Worm (Caenorhabditis elegans): Measurements from ENCODE around the gene F13H8.1.

Gene F13H8.1

DNA sequence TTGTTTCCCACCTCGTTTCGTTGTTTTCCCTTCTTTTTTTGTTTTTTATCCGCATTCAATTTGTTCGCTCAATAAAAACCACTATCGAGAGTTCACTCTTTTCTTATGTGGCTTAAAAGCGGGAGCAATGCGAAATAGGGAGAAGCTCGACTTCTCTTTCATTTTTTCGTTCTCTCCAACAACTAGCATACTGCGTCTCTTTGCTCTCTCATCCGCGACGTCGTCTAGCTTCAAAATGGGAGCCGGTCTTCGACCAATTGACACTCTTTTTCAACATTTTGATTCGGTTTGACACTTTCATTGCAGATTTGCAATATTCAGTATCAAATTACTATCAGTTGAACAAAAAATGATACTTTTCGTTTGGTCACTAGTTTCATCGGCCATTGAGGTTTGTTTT lies 9.3 kb upstream of the F13H8.1 start, which contains the start of gene bpl-1:
TSS of gene bpl-1 (plus strand) at position 301 of the 400 bp plus-strand sequence.
- TF ChIP-seq ceh-36 (tag; optimal IDR thresholded peaks at IDR 0.05) (no peak), ama-1 (optimal IDR thresholded peaks at IDR 0.05) (no peak)

DNA sequence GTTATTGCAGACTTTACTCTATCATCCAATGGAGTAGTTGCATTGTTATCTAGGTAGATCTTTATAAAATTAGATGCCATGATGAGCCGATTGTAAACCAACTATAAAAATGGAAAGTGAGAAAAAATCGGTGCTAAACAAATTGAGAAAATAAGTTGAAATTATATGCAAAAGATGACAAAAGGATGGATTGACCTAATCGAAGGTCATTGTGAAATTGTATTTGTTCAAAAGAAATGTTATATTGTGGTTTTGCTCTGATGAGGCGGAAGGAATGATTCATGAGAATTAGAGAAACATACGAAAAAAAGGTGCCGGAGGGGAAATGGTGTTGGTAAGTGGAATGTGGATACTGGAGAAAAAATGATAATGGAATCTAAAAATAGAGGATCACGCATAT lies 2.2 kb upstream of the F13H8.1 start, which contains the start of gene scly-1:
TSS of gene scly-1 (minus strand) at position 101 of the 400 bp plus-strand sequence.
- TF ChIP-seq F13C5.2 (tag; optimal IDR thresholded peaks at IDR 0.05) (no peak), hnd-1 (tag; optimal IDR thresholded peaks at IDR 0.05) (no peak), ceh-36 (tag; optimal IDR thresholded peaks at IDR 0.05) (no peak), aly-1 (tag; optimal IDR thresholded peaks at IDR 0.05) (no peak), sea-1 (GFP tag; conservative IDR thresholded peaks at IDR 0.05) (no peak), ets-7 (tag; optimal IDR thresholded peaks at IDR 0.05) (no peak), pes-1 (GFP tag; IDR thresholded peaks at IDR 0.05) (no peak), tra-4 (tag; optimal IDR thresholded peaks at IDR 0.05) (no peak), hmg-4 (GFP tag; optimal IDR thresholded peaks at IDR 0.05) (no peak), tbx-11 (GFP tag; IDR thresholded peaks at IDR 0.05) (no peak), hmbx-1 (tag; optimal IDR thresholded peaks at IDR 0.05) (no peak), B0310.2 (tag; optimal IDR thresholded peaks at IDR 0.05) (no peak)

DNA sequence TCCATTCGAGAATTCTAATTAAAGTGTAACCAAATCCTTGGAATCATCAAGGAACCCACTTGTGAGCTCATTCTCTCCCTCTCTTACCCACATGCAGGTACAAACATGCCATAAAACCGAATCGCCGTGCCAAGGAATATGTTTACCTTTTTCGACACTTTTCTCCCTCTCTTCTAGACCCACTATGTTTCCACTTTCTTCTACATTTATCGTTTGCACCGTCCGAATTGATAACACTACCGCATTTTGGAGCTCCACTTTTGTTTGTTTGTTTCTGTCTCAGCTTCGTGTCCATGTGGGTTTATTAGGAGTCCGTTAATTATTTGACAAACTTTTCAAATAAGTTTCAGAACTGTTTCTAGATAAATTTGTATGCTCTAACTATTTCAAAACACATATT lies 1.3 kb upstream of the F13H8.1 start:
- TF ChIP-seq pes-1 (GFP tag; IDR thresholded peaks at IDR 0.05) (no peak), B0310.2 (tag; optimal IDR thresholded peaks at IDR 0.05) (no peak), tbx-37 (GFP tag; conservative IDR thresholded peaks at IDR 0.05) (no peak), flt-1 (GFP tag; IDR thresholded peaks at IDR 0.05) (no peak), hnd-1 (tag; optimal IDR thresholded peaks at IDR 0.05) (no peak), tra-4 (tag; optimal IDR thresholded peaks at IDR 0.05) (no peak), tbx-11 (GFP tag; IDR thresholded peaks at IDR 0.05) (no peak), F13C5.2 (tag; optimal IDR thresholded peaks at IDR 0.05) (no peak), hmg-4 (GFP tag; optimal IDR thresholded peaks at IDR 0.05) (no peak), sea-1 (GFP tag; conservative IDR thresholded peaks at IDR 0.05) (no peak), aly-1 (tag; optimal IDR thresholded peaks at IDR 0.05) (no peak), ama-1 (optimal IDR thresholded peaks at IDR 0.05) (no peak), ets-7 (tag; optimal IDR thresholded peaks at IDR 0.05) (no peak), ceh-13 (GFP tag; optimal IDR thresholded peaks at IDR 0.05) (no peak), hmbx-1 (tag; optimal IDR thresholded peaks at IDR 0.05) (no peak), ceh-36 (tag; optimal IDR thresholded peaks at IDR 0.05) (no peak), scrt-1 (GFP tag; IDR thresholded peaks at IDR 0.05) (no peak)

DNA sequence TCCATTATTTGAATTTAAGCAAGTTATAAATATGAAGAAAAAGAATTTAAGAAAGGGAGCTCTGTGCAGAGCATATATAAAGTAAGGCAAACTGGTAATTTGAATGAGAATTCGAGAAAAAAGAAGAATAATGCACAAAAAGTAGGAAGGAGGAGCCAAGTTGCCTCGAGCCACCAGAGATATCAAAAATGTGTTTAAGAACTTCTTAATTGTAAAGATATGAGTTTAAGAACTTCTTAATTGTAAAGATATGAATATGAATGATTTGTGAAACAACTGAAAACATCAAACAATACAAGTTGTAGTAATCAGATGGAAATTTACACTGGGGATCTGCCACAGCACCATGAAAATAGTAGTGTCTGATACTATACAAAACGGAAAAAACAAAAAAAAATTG lies 3.7 kb downstream of the F13H8.1 start, which contains the start of gene F13H8.6:
TSS of gene F13H8.6 (minus strand) at position 101 of the 400 bp plus-strand sequence.
- no peak for TF ChIP-seq ets-7 (tag; optimal IDR thresholded peaks at IDR 0.05)
- TF ChIP-seq ceh-13 (GFP tag; optimal IDR thresholded peaks at IDR 0.05), result no peak
- TF ChIP-seq hnd-1 (tag; optimal IDR thresholded peaks at IDR 0.05), result no peak

DNA sequence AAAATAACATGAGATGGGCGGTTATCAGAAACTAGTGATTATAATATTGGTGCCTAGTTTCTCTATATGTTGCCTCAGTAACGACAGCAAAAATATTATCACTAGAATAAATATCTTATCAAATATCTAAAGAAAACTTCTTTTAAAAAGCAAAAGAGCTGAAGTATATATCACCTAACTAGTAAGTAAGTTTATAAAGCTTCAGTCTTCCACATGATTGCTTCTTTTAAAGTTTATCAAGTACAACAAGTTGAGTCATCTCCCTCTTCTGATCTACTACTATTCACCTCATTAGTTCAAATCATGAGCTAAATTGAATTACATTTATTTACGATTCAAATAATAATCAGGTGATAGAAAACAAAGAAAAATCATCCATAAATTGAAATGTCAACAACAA lies 4.9 kb downstream of the F13H8.1 start:
- TF ChIP-seq hmg-4 (GFP tag; optimal IDR thresholded peaks at IDR 0.05), result no peak
- TF ChIP-seq F13C5.2 (tag; optimal IDR thresholded peaks at IDR 0.05), result no peak
- TF ChIP-seq aly-1 (tag; optimal IDR thresholded peaks at IDR 0.05), result no peak
- no peak for TF ChIP-seq ceh-13 (GFP tag; optimal IDR thresholded peaks at IDR 0.05)
- no peak for TF ChIP-seq B0310.2 (tag; optimal IDR thresholded peaks at IDR 0.05)
- TF ChIP-seq flt-1 (GFP tag; IDR thresholded peaks at IDR 0.05), result no peak
- no peak for TF ChIP-seq ceh-36 (tag; optimal IDR thresholded peaks at IDR 0.05)
- no peak for TF ChIP-seq sea-1 (GFP tag; conservative IDR thresholded peaks at IDR 0.05)
- TF ChIP-seq hmbx-1 (tag; optimal IDR thresholded peaks at IDR 0.05), result no peak
- no peak for TF ChIP-seq tbx-11 (GFP tag; IDR thresholded peaks at IDR 0.05)

DNA sequence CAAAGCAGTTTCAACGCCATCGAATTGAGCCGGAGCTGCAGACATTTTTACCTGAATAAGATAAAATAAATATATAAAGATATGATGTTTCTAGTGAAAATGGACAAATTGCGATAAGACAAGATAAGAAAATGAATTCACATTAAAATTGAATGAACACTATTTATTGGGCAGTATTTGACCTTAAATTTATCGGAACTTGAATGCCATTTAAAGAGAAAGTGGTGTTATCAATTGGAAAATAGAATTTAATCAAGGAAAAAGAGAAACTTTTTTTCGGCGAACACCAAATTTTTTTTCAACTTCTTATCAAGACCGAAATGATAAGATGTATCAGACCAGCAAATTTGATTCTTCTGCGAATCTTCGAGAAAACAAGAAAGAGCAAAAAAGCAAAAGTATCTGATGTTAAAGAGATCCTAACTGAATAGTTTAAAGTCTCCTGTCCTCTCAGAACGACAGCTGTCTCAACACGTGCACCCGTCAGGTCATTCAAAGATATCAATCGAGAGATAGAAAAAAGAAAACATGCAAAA lies 6.9 kb downstream of the F13H8.1 start, which contains the start of gene upb-1:
TSS of gene upb-1 (minus strand) at position 51 of the 536 bp plus-strand sequence.
- TF ChIP-seq ceh-36 (tag; optimal IDR thresholded peaks at IDR 0.05), result no peak
- no peak for TF ChIP-seq sea-1 (GFP tag; conservative IDR thresholded peaks at IDR 0.05)
- no peak for TF ChIP-seq aly-1 (tag; optimal IDR thresholded peaks at IDR 0.05)
- no peak for TF ChIP-seq F13C5.2 (tag; optimal IDR thresholded peaks at IDR 0.05)
- no peak for TF ChIP-seq tra-4 (tag; optimal IDR thresholded peaks at IDR 0.05)
- TF ChIP-seq hnd-1 (tag; optimal IDR thresholded peaks at IDR 0.05), result no peak
- TF ChIP-seq tbx-37 (GFP tag; conservative IDR thresholded peaks at IDR 0.05), result no peak
- no peak for TF ChIP-seq ama-1 (optimal IDR thresholded peaks at IDR 0.05)
- TF ChIP-seq scrt-1 (GFP tag; IDR thresholded peaks at IDR 0.05), result no peak
- no peak for TF ChIP-seq B0310.2 (tag; optimal IDR thresholded peaks at IDR 0.05)

DNA sequence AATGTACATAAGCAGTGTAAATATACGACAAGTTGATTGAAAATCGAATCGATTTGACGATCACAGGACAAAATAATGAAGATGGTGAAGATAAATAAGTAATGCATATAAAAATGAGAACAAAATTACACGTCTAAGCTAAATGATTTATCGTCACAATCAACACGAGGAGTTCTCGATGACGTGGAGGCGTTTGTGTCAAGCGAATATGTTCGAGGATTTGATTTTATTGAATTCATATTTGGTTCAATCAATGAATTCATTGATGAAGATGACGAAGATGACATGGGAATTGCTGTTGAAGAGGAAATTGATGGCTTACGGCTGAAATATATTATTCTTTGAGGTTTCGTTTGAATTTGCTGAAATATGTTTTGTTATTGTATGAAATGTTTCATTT lies 9.3 kb downstream of the F13H8.1 start, which contains the start of gene nyn-3:
TSS of gene nyn-3 (minus strand) at position 101 of the 400 bp plus-strand sequence.
- TF ChIP-seq ceh-36 (tag; optimal IDR thresholded peaks at IDR 0.05) (no peak), hmg-4 (GFP tag; optimal IDR thresholded peaks at IDR 0.05) (no peak)

DNA sequence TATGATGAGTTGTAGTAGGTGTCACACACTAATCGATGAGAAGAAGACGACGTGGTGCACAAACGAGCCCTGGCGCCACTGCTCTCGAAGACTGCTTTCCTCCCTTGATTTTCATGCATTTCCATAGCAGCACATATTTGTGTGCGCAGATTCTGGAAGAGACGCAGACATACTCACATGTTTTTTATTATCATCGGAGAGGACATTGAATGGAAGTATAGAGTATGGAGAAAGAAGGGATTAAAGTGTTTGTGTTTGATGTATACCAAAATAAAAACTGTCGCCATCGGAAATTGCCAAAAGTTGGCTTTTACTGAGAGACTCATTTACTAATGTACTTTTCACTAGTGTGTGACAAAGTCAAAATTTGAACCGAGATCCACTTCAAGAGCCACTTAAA lies 11.1 kb downstream of the F13H8.1 start, which contains the start of gene mps-1:
TSS of gene mps-1 (minus strand) at position 101 of the 400 bp plus-strand sequence.
- TF ChIP-seq sea-1 (GFP tag; conservative IDR thresholded peaks at IDR 0.05) (no peak), B0310.2 (tag; optimal IDR thresholded peaks at IDR 0.05) (no peak), tbx-37 (GFP tag; conservative IDR thresholded peaks at IDR 0.05) (no peak)
